Worm (Caenorhabditis elegans) whole organism, L3 larva: ENCODE measurements around the gene fbxa-139.
"Not testable (repeated sequence)": the region's sequence is repeated elsewhere in the genome, so short reads cannot be mapped to it uniquely, and the experiment has no call there.

ENCODE experiments used
- R02D3.7 ChIP-seq: fragments of 150-350 bp; optimal IDR thresholded peaks from 2 replicates; lab custom pipeline; 2014; ENCODE audit warnings: missing biosample characterization, missing genetic modification characterization
- ZK546.5 ChIP-seq: sonication (generic microtip); optimal IDR thresholded peaks from 2 replicates; lab custom pipeline; 2017; ENCODE audit warnings: missing biosample characterization, missing genetic modification characterization
- aly-2 ChIP-seq: fragments of 150-350 bp; optimal IDR thresholded peaks from 2 replicates; lab custom pipeline; 2014; ENCODE audit warnings: missing biosample characterization, missing genetic modification characterization
- ama-1 ChIP-seq: fragments of 150-350 bp; optimal IDR thresholded peaks from 2 replicates; lab custom pipeline; 2018
- daf-12 ChIP-seq: fragments of 150-350 bp; optimal IDR thresholded peaks from 2 replicates; lab custom pipeline; 2014; ENCODE audit warnings: missing biosample characterization, missing genetic modification reagents, missing genetic modification characterization
- elt-1 ChIP-seq: fragments of 150-350 bp; optimal IDR thresholded peaks from 2 replicates; lab custom pipeline; 2014; ENCODE audit warnings: missing biosample characterization, missing genetic modification characterization
- elt-2 ChIP-seq: sonication (generic microtip); optimal IDR thresholded peaks from 2 replicates; lab custom pipeline; 2016; ENCODE audit warnings: missing genetic modification reagents, mild to moderate bottlenecking, missing genetic modification characterization, missing compliant biosample characterization
- fkh-10 ChIP-seq: sonication (generic microtip); optimal IDR thresholded peaks from 2 replicates; lab custom pipeline; 2017; ENCODE audit warnings: missing biosample characterization, missing genetic modification reagents, missing genetic modification characterization
- fos-1 ChIP-seq: fragments of 150-350 bp; optimal IDR thresholded peaks from 2 replicates; lab custom pipeline; 2014; ENCODE audit warnings: missing biosample characterization, missing genetic modification characterization
- hmg-11 ChIP-seq: sonication (generic microtip); optimal IDR thresholded peaks from 2 replicates; lab custom pipeline; 2016; ENCODE audit warnings: missing genetic modification characterization, missing compliant biosample characterization
- lin-15B ChIP-seq: fragments of 150-350 bp; optimal IDR thresholded peaks from 2 replicates; lab custom pipeline; 2014; ENCODE audit warnings: missing biosample characterization, missing genetic modification characterization
- lin-39 ChIP-seq: fragments of 150-350 bp; optimal IDR thresholded peaks from 2 replicates; lab custom pipeline; 2018; ENCODE audit warnings: missing biosample characterization, missing genetic modification reagents, missing genetic modification characterization
- lsy-12 ChIP-seq: sonication (generic microtip); optimal IDR thresholded peaks from 2 replicates; lab custom pipeline; 2016; ENCODE audit warnings: mild to moderate bottlenecking, missing genetic modification characterization, missing compliant biosample characterization
- nfya-1 ChIP-seq: sonication (generic microtip); optimal IDR thresholded peaks from 2 replicates; lab custom pipeline; 2017; ENCODE audit warnings: missing genetic modification characterization, mild to moderate bottlenecking, missing compliant biosample characterization, antibody characterized with exemption, moderate library complexity; ENCODE audit not compliant: insufficient read depth
- nhr-11 ChIP-seq: fragments of 150-350 bp; optimal IDR thresholded peaks from 2 replicates; lab custom pipeline; 2014; ENCODE audit warnings: missing biosample characterization, missing genetic modification characterization
- nhr-12 ChIP-seq: fragments of 150-350 bp; optimal IDR thresholded peaks from 2 replicates; lab custom pipeline; 2014; ENCODE audit warnings: missing biosample characterization, missing genetic modification characterization
- nhr-23 ChIP-seq: fragments of 150-350 bp; optimal IDR thresholded peaks from 2 replicates; lab custom pipeline; 2014; ENCODE audit warnings: missing biosample characterization, missing genetic modification reagents, missing genetic modification characterization
- nhr-43 ChIP-seq: sonication (generic microtip); optimal IDR thresholded peaks from 2 replicates; lab custom pipeline; 2016; ENCODE audit warnings: mild to moderate bottlenecking, missing genetic modification characterization, missing compliant biosample characterization; ENCODE audit not compliant: poor library complexity, severe bottlenecking
- nhr-77 ChIP-seq: fragments of 150-350 bp; optimal IDR thresholded peaks from 2 replicates; lab custom pipeline; 2014; ENCODE audit warnings: missing biosample characterization, missing genetic modification characterization
- pha-4 ChIP-seq: fragments of 150-350 bp; optimal IDR thresholded peaks from 2 replicates; lab custom pipeline; 2014; ENCODE audit warnings: missing biosample characterization, missing genetic modification reagents, missing genetic modification characterization
- pqm-1 ChIP-seq: fragments of 150-350 bp; optimal IDR thresholded peaks from 2 replicates; lab custom pipeline; 2017; ENCODE audit warnings: missing biosample characterization, missing genetic modification characterization, inconsistent platforms
- ztf-11 ChIP-seq: fragments of 150-350 bp; optimal IDR thresholded peaks from 2 replicates; lab custom pipeline; 2014; ENCODE audit warnings: missing biosample characterization, missing genetic modification characterization

Gene fbxa-139

ce11 chrV:15599762-15600161 lies 5.3 kb upstream of the fbxa-139 start, which contains the start of gene B0391.14:
TSS of gene B0391.14 (minus strand) at chrV:15599862.
- TF ChIP-seq aly-2 (tag; lab: Kevin White, UChicago); ZK546.5; nhr-23: not testable (repeated sequence)
- TF ChIP-seq, all 47 proteins: peak for 0; not testable (repeated sequence) for 47

DNA sequence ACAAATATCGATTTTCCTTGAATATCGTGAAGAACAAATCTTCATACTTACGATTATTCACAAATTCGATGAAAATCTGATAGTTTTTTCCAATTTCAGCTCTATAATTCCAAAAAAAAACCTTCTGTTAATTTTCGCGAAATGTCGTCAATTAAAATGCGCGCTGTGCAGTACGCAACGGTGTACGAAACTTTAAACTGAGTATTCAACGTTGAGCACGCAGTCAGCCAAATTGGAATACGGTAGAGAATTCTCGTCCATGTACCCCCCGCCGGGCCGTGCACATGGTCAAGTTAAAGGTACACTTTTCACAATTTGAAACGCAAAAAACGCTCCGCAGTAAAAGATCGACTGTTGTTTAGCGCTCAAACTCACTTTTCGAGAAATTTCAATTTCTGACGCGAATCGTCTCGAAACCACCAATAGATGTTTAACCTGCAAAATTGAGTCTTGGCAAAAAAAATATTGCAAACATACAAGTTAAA lies 4.2 kb downstream of the fbxa-139 start, which contains the start of gene F28F8.7:
F28F8.7 (minus strand) TSS at position 435 of the 485 bp plus-strand sequence.
- peak; percentile 25 for TF ChIP-seq pqm-1 (tag; lab: Kevin White, UChicago)
- peak; percentile 60 for TF ChIP-seq R02D3.7 (tag; lab: Kevin White, UChicago)
- TF ChIP-seq elt-2 (tag; lab: Kevin White, UChicago), result peak; percentile 86
- peak; percentile 2 for TF ChIP-seq nhr-11 (tag; lab: Kevin White, UChicago)
- peak; percentile 51 for TF ChIP-seq lin-15B
- TF ChIP-seq lsy-12 (tag; lab: Kevin White, UChicago), result peak; percentile 51
- TF ChIP-seq nhr-43 (tag; lab: Kevin White, UChicago), result peak; percentile 19

DNA sequence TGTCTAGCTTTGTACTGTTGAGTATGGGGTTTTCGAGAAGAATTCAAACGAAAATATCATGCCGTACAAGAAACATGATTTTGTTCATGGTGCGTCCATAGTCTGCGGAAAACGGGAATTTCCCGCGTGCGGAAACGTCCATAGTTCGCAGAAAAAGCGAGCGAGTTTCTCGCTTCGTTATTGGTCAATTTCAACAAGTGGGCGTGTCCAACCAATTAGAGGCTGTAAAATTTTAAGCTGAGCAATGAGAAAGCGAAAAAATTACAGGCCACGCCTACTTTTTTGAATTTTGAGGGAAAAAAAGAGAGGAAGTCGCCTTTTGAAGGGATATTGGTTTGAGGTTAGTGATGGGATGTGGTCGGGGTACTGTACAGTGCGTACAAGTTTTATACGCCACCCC lies 13.0 kb downstream of the fbxa-139 start:
- TF ChIP-seq nfya-1, result peak; percentile 54

DNA sequence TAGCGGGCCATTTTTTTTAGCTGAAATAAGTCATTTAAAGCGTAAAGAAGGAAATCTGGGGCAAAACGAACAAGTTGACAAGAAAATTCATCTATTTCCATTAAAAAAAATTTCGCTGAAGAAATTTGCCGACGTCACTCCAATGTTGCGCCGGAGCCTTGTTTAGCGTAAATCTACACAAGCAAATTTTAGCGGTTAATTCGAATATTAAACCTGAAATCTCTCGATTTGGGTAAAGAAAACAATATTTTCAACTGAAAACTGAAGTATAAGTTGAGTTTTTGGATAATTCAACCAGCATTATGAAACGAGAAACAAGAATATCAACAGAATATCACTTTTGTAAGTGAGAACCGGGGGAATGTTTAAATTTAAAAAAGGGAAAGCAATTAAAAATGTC lies 16.1 kb downstream of the fbxa-139 start, which contains the start of gene F28F8.9:
F28F8.9 (minus strand) TSS at position 288 of the 400 bp plus-strand sequence.
- TF ChIP-seq nhr-11 (tag; lab: Kevin White, UChicago) (no peak), hmg-11 (tag; lab: Kevin White, UChicago) (peak; percentile 24), ama-1 (peak; percentile 18), lin-39 (tag; lab: Kevin White, UChicago) (peak; percentile 31), nhr-23 (peak; percentile 52), lin-15B (peak; percentile 67), elt-1 (tag; lab: Kevin White, UChicago) (no peak), pha-4 (tag; lab: Kevin White, UChicago) (peak; percentile 68), nfya-1 (peak; percentile 56), nhr-12 (tag; lab: Kevin White, UChicago) (no peak), nhr-43 (tag; lab: Kevin White, UChicago) (peak; percentile 19), R02D3.7 (tag; lab: Kevin White, UChicago) (peak; percentile 91)

DNA sequence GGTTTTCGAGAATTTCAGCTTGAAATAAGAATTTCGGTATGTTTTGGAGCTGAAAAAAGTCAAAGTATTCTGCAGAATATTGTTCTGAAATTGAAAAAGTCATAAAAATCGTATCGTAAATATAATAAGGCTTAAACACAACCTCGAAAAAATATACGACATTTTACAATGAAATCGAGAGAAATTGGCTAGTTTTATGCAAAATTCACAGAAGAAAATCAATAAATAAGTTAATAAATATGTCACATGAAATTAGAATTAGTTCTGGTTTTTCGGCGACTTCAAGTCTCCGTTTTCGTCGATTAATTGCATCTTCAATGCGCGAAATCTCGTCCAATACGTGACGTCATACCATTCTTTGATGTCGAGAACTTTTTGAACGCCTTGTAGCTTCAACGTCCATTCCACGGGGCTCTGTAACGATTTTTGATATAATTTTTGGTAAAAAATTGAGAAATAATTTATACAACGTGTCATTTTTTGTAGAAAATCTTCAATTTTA lies 17.0 kb downstream of the fbxa-139 start, which contains the start of gene atx-3:
atx-3 (minus strand) TSS at position 51 of the 502 bp plus-strand sequence.
- TF ChIP-seq nhr-23 (peak; percentile 9), ZK546.5 (no peak), ztf-11 (tag; lab: Kevin White, UChicago) (no peak)

ce11 chrV:15575305-15575704 lies 19.2 kb downstream of the fbxa-139 start, which contains the start of gene mdt-28:
TSS of gene mdt-28 (minus strand) at chrV:15575405.
- no peak for TF ChIP-seq nhr-12 (tag; lab: Kevin White, UChicago)
- TF ChIP-seq fkh-10 (GFP tag; lab: Kevin White, UChicago), result no peak
- TF ChIP-seq daf-12 (tag; lab: Kevin White, UChicago), result no peak
- no peak for TF ChIP-seq fos-1 (tag; lab: Kevin White, UChicago)
- no peak for TF ChIP-seq lin-39 (tag; lab: Kevin White, UChicago)
- TF ChIP-seq nhr-77 (tag; lab: Kevin White, UChicago), result no peak

DNA sequence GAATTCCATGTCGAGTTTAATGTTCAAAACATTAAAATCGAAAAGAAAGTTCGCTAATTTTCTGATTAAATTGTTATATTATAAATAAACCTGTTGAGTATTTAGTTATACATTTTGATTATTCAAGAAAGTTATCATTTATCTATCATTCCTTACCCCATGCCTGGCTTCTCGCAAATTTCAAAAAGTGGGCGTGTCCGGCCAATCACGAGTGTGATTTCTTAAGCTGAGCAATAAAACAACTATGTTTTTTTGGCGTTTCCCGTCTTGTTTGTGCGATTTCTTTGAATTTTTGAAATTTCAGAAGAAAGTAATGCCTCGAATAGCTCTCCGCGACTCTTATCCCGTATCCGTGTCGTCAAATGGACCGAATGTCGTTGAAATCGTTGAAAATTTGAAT lies 21.9 kb downstream of the fbxa-139 start, which contains the start of gene fbxa-94:
fbxa-94 (plus strand) TSS at position 301 of the 400 bp plus-strand sequence.
- no peak for TF ChIP-seq nhr-77 (tag; lab: Kevin White, UChicago)
- TF ChIP-seq nfya-1, result peak; percentile 42

ce11 chrV:15571006-15571526 lies 23.4 kb downstream of the fbxa-139 start, which contains the start of gene fbxa-95:
TSS of gene fbxa-95 (plus strand) at chrV:15571476.
- TF ChIP-seq ztf-11 (tag; lab: Kevin White, UChicago) (no peak), nfya-1 (peak; percentile 9)
